Fruit fly (Drosophila melanogaster) whole organism, embryonic: Measurements from ENCODE around the gene CG10747.
A peak's percentile ranks its signal among the peaks of the same experiment; 100 is the strongest.

Experiments used
- Bgb ChIP-seq: fragments of 200-800 bp; sonication (Bioruptor generic); IDR thresholded peaks from 2 replicates; pipeline ENCODE4 v1.3.6; 2022; ENCODE audit warnings: missing biosample characterization, missing genetic modification characterization; ENCODE audit not compliant: partially characterized antibody
- CG12071 ChIP-seq: fragments of 200-800 bp; sonication (Bioruptor generic); optimal IDR thresholded peaks from 3 replicates; lab custom pipeline; 2018; ENCODE audit warnings: missing biosample characterization, mild to moderate bottlenecking, missing genetic modification characterization
- CG13775 ChIP-seq: fragments of 200-800 bp; sonication (Bioruptor generic); optimal IDR thresholded peaks from 3 replicates; lab custom pipeline; 2017; ENCODE audit warnings: missing biosample characterization, mild to moderate bottlenecking, missing genetic modification characterization
- CG14050 ChIP-seq: fragments of 200-800 bp; sonication (Bioruptor generic); IDR thresholded peaks from 3 replicates; pipeline ENCODE4 v1.3.6; 2022; ENCODE audit warnings: missing biosample characterization, missing genetic modification characterization
- CG15479 ChIP-seq: fragments of 200-800 bp; sonication (Bioruptor generic); optimal IDR thresholded peaks from 3 replicates; lab custom pipeline; 2019; ENCODE audit warnings: missing biosample characterization, mild to moderate bottlenecking, missing genetic modification characterization, moderate library complexity
- CG17361 ChIP-seq: fragments of 200-800 bp; sonication (Bioruptor generic); IDR thresholded peaks from 3 replicates; pipeline ENCODE4 v1.3.6; 2022; ENCODE audit warnings: missing biosample characterization, missing genetic modification characterization
- CG18476 ChIP-seq: fragments of 200-800 bp; sonication (Bioruptor generic); optimal IDR thresholded peaks from 2 replicates; lab custom pipeline; 2016; ENCODE audit warnings: missing biosample characterization, mild to moderate bottlenecking, missing genetic modification characterization
- CG2889 ChIP-seq: fragments of 200-800 bp; sonication (Bioruptor generic); IDR thresholded peaks from 3 replicates; pipeline ENCODE4 v1.3.6; 2022; ENCODE audit warnings: missing biosample characterization, missing genetic modification characterization
- CG3407 ChIP-seq: fragments of 200-800 bp; sonication (Bioruptor generic); optimal IDR thresholded peaks from 2 replicates; lab custom pipeline; 2018; ENCODE audit warnings: missing biosample characterization, mild to moderate bottlenecking, missing genetic modification characterization
- CG4820 ChIP-seq: fragments of 200-800 bp; sonication (Bioruptor generic); optimal IDR thresholded peaks from 3 replicates; lab custom pipeline; 2016; ENCODE audit warnings: missing biosample characterization, missing genetic modification characterization
- CG6175 ChIP-seq: fragments of 200-800 bp; sonication (Bioruptor generic); IDR thresholded peaks from 3 replicates; pipeline ENCODE4 v1.3.6; 2022; ENCODE audit warnings: missing biosample characterization, missing genetic modification characterization
- CG6765 ChIP-seq: fragments of 200-800 bp; sonication (Bioruptor generic); optimal IDR thresholded peaks from 3 replicates; lab custom pipeline; 2017; ENCODE audit warnings: missing biosample characterization, mild to moderate bottlenecking, missing genetic modification characterization
- CG9727 ChIP-seq: fragments of 200-800 bp; sonication (Bioruptor generic); optimal IDR thresholded peaks from 3 replicates; lab custom pipeline; 2017; ENCODE audit warnings: missing biosample characterization, mild to moderate bottlenecking, missing genetic modification characterization
- CG9876 ChIP-seq: fragments of 200-800 bp; sonication (Bioruptor generic); optimal IDR thresholded peaks from 2 replicates; lab custom pipeline; 2016; ENCODE audit warnings: missing biosample characterization, missing genetic modification characterization
- CG9932 ChIP-seq: fragments of 200-800 bp; sonication (Bioruptor generic); IDR thresholded peaks from 2 replicates; pipeline ENCODE4 v1.3.6; 2022; ENCODE audit warnings: missing biosample characterization, missing genetic modification characterization
- CrebB ChIP-seq: fragments of 200-800 bp; sonication (Bioruptor generic); optimal IDR thresholded peaks from 3 replicates; lab custom pipeline; 2018; ENCODE audit warnings: missing biosample characterization, mild to moderate bottlenecking, missing genetic modification characterization
- ERR ChIP-seq: fragments of 200-800 bp; sonication (Bioruptor generic); optimal IDR thresholded peaks from 2 replicates; lab custom pipeline; 2016; ENCODE audit warnings: missing biosample characterization, missing genetic modification characterization
- Elba2 ChIP-seq: fragments of 200-800 bp; sonication (Bioruptor generic); optimal IDR thresholded peaks from 3 replicates; lab custom pipeline; 2016; ENCODE audit warnings: missing biosample characterization, missing genetic modification characterization
- Ets97D ChIP-seq: fragments of 200-800 bp; sonication (Bioruptor generic); optimal IDR thresholded peaks from 3 replicates; lab custom pipeline; 2016; ENCODE audit warnings: missing biosample characterization, missing genetic modification characterization
- Gsc ChIP-seq: fragments of 200-800 bp; sonication (Bioruptor generic); IDR thresholded peaks from 2 replicates; pipeline ENCODE4 v1.3.6; 2022; ENCODE audit warnings: missing biosample characterization, missing genetic modification characterization
- HLHmδ ChIP-seq: fragments of 200-800 bp; sonication (Bioruptor generic); optimal IDR thresholded peaks from 2 replicates; lab custom pipeline; 2018; ENCODE audit warnings: missing biosample characterization, mild to moderate bottlenecking, missing genetic modification characterization, moderate library complexity
- MBD-R2 ChIP-seq: fragments of 200-800 bp; sonication (Bioruptor generic); IDR thresholded peaks from 2 replicates; pipeline ENCODE4 v1.3.6; 2022; ENCODE audit warnings: missing biosample characterization, missing genetic modification characterization
- Mad ChIP-seq: fragments of 200-800 bp; sonication (Bioruptor generic); optimal IDR thresholded peaks from 2 replicates; lab custom pipeline; 2016; ENCODE audit warnings: missing biosample characterization, missing genetic modification characterization
- Nf-YA ChIP-seq: fragments of 200-800 bp; sonication (Bioruptor generic); IDR thresholded peaks from 2 replicates; pipeline ENCODE4 v1.3.6; 2022; ENCODE audit warnings: missing biosample characterization, missing genetic modification characterization
- Poxn ChIP-seq: fragments of 200-800 bp; sonication (Bioruptor generic); IDR thresholded peaks from 2 replicates; pipeline ENCODE4 v1.3.6; 2022; ENCODE audit warnings: missing biosample characterization, missing genetic modification characterization
- Scr ChIP-seq: fragments of 200-800 bp; sonication (Bioruptor generic); IDR thresholded peaks from 2 replicates; pipeline ENCODE4 v1.3.6; 2022; ENCODE audit warnings: missing biosample characterization, missing genetic modification characterization; ENCODE audit not compliant: partially characterized antibody
- bbx ChIP-seq: fragments of 200-800 bp; sonication (Bioruptor generic); IDR thresholded peaks from 2 replicates; pipeline ENCODE4 v1.3.6; 2022; ENCODE audit warnings: missing biosample characterization, missing genetic modification characterization; ENCODE audit not compliant: partially characterized antibody
- crc ChIP-seq: fragments of 200-800 bp; sonication (Bioruptor generic); optimal IDR thresholded peaks from 2 replicates; lab custom pipeline; 2016; ENCODE audit warnings: missing biosample characterization, missing genetic modification characterization
- crp ChIP-seq, 2 experiments: fragments of 200-800 bp; sonication (Bioruptor generic); optimal IDR thresholded peaks; 2 replicates in 1 of 2; 3 replicates in 1 of 2; lab custom pipeline; 2017; ENCODE audit warnings: missing biosample characterization in 2 of 2, missing genetic modification characterization in 2 of 2, mild to moderate bottlenecking in 1 of 2, moderate library complexity in 1 of 2
- dm ChIP-seq: fragments of 200-800 bp; sonication (Bioruptor generic); optimal IDR thresholded peaks from 3 replicates; lab custom pipeline; 2016; ENCODE audit warnings: missing biosample characterization, missing genetic modification characterization
- dmrt11E ChIP-seq: fragments of 200-800 bp; sonication (Bioruptor generic); optimal IDR thresholded peaks from 3 replicates; lab custom pipeline; 2018; ENCODE audit warnings: missing biosample characterization, mild to moderate bottlenecking, missing genetic modification characterization, moderate library complexity
- dmrt99B ChIP-seq: fragments of 200-800 bp; sonication (Bioruptor generic); optimal IDR thresholded peaks from 2 replicates; lab custom pipeline; 2018; ENCODE audit warnings: missing biosample characterization, mild to moderate bottlenecking, missing genetic modification characterization, moderate library complexity
- ewg ChIP-seq: fragments of 200-800 bp; sonication (Bioruptor generic); optimal IDR thresholded peaks from 3 replicates; lab custom pipeline; 2017; ENCODE audit warnings: mild to moderate bottlenecking, missing biosample characterization, missing genetic modification reagents, missing genetic modification characterization
- fd64A ChIP-seq: fragments of 200-800 bp; sonication (Bioruptor generic); optimal IDR thresholded peaks from 3 replicates; lab custom pipeline; 2018; ENCODE audit warnings: missing biosample characterization, mild to moderate bottlenecking, missing genetic modification characterization
- ftz-f1 ChIP-seq: fragments of 200-800 bp; sonication (Bioruptor generic); optimal IDR thresholded peaks from 2 replicates; lab custom pipeline; 2016; ENCODE audit warnings: missing biosample characterization, missing genetic modification characterization
- gsb ChIP-seq: fragments of 200-800 bp; sonication (Bioruptor generic); IDR thresholded peaks from 2 replicates; pipeline ENCODE4 v1.3.6; 2022; ENCODE audit warnings: missing biosample characterization, missing genetic modification characterization
- mld ChIP-seq: fragments of 200-800 bp; sonication (Bioruptor generic); IDR thresholded peaks from 3 replicates; pipeline ENCODE4 v1.3.6; 2022; ENCODE audit warnings: missing biosample characterization, missing genetic modification characterization; ENCODE audit not compliant: partially characterized antibody
- org-1 ChIP-seq: fragments of 200-800 bp; sonication (Bioruptor generic); optimal IDR thresholded peaks from 2 replicates; lab custom pipeline; 2017; ENCODE audit warnings: missing biosample characterization, missing genetic modification characterization
- prd ChIP-seq, 3 experiments: fragments of >200 bp in 2 of 3; fragments of 200-800 bp in 1 of 3; sonication (Bioruptor generic) in 1 of 3; optimal IDR thresholded peaks in 2 of 3; IDR thresholded peaks in 1 of 3; 2 replicates in 2 of 3; 3 replicates in 1 of 3; pipeline versions ENCODE4 v1.3.6 to Lab custom; 2017 to 2022; ENCODE audit warnings: missing biosample characterization in 1 of 3, missing genetic modification characterization in 1 of 3
- pum ChIP-seq: fragments of 200-800 bp; sonication (Bioruptor generic); optimal IDR thresholded peaks from 2 replicates; lab custom pipeline; 2016; ENCODE audit warnings: missing biosample characterization, missing genetic modification characterization
- slp2 ChIP-seq: fragments of 200-800 bp; sonication (Bioruptor generic); optimal IDR thresholded peaks from 2 replicates; lab custom pipeline; 2016; ENCODE audit warnings: missing biosample characterization, missing genetic modification characterization
- sob ChIP-seq: fragments of 200-800 bp; sonication (Bioruptor generic); IDR thresholded peaks from 2 replicates; pipeline ENCODE4 v1.3.6; 2022; ENCODE audit warnings: missing biosample characterization, missing genetic modification characterization
- stc ChIP-seq: fragments of 200-800 bp; sonication (Bioruptor generic); IDR thresholded peaks from 2 replicates; pipeline ENCODE4 v1.3.6; 2022; ENCODE audit warnings: missing biosample characterization, missing genetic modification characterization
- tap ChIP-seq: fragments of 200-800 bp; optimal IDR thresholded peaks from 3 replicates; lab custom pipeline; 2019; ENCODE audit warnings: missing biosample characterization, mild to moderate bottlenecking, missing genetic modification characterization, moderate library complexity
- unpg ChIP-seq: fragments of 200-800 bp; sonication (Bioruptor generic); optimal IDR thresholded peaks from 3 replicates; lab custom pipeline; 2018; ENCODE audit warnings: missing biosample characterization, mild to moderate bottlenecking, missing genetic modification characterization, moderate library complexity
- vfl ChIP-seq: fragments of 200-800 bp; sonication (Bioruptor generic); optimal IDR thresholded peaks from 2 replicates; lab custom pipeline; 2016; ENCODE audit warnings: missing biosample characterization, missing genetic modification characterization
- vnd ChIP-seq: fragments of 200-800 bp; sonication (Bioruptor generic); IDR thresholded peaks from 3 replicates; pipeline ENCODE4 v1.3.6; 2022; ENCODE audit warnings: missing biosample characterization, missing genetic modification characterization; ENCODE audit not compliant: partially characterized antibody
- yki ChIP-seq: fragments of >200 bp; optimal IDR thresholded peaks from 3 replicates; lab custom pipeline; 2018

Gene CG10747

DNA sequence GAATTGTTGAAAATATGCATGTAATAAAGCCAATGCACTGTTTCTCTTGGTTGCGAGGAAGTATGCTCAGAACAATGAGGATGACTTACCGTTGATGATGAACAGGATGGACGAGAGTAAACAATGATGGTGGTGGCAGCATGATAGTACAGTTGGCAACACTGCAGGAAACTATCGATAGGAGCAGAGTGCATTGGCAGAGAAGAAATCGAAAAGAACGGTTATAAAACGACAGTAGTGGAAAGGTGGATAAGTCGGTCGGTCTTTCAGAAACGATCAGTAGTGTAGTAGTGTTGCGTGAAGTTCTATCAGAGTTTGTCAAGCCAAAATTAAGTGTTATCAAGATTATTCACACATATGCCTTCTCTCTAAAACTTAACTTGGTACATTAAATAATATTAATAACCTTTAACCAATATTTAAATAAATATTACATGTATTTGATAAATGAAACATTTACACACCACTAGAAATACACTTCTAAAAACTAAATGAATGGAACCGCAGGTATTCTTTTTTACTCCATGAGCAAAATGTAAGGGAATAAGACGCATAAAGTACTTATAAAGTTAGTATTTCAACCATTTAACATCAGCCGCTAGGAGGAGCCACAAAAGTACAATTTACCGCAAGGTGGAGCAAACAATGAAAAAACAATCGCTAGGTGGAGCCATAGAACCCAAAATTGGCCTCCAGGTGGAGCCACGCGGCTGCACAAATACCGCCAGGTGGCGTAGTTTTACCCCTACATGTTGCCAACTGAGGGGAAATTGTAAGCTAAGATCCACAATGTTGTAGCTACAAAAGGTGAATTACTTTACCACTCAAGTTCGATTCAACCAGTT is 29.5 kb upstream of the CG10747 start (continued):
- TF ChIP-seq Elba2 (GFP tag; lab: Kevin White, UChicago), result peak; percentile 38
- TF ChIP-seq mld (GFP tag; lab: Robert Waterston, UW), result 0 out of 3 replicates have a peak, but pooled peaks have one; percentile 43
- peak; percentile 77 for TF ChIP-seq CG6175
- TF ChIP-seq ftz-f1 (GFP tag; lab: Kevin White, UChicago), result no peak
- peak; percentile 92 for TF ChIP-seq Gsc (GFP tag; lab: Robert Waterston, UW)
- TF ChIP-seq CG9876 (GFP tag; lab: Kevin White, UChicago), result peak; percentile 96
- peak; percentile 70 for TF ChIP-seq CG2889 (GFP tag; lab: Robert Waterston, UW)
- peak; percentile 74 for TF ChIP-seq vnd
- TF ChIP-seq ewg (GFP tag; lab: Kevin White, UChicago), result peak; percentile 67
- TF ChIP-seq org-1 (GFP tag; lab: Kevin White, UChicago), result peak; percentile 23
- TF ChIP-seq MBD-R2 (GFP tag; lab: Robert Waterston, UW), result peak; percentile 44
- TF ChIP-seq CG12071 (GFP tag; lab: Kevin White, UChicago), result peak; percentile 60
- TF ChIP-seq slp2 (GFP tag; lab: Kevin White, UChicago), result peak; percentile 90
- peak; percentile 49 for TF ChIP-seq vfl (GFP tag; lab: Kevin White, UChicago)
- peak; percentile 64 for TF ChIP-seq Bgb (GFP tag; lab: Robert Waterston, UW)
- TF ChIP-seq CG17361, result peak; percentile 85
- TF ChIP-seq Mad, result peak; percentile 76
- TF ChIP-seq dmrt11E (tag; lab: Kevin White, UChicago), result peak; percentile 72
- peak; percentile 83 for TF ChIP-seq dm (GFP tag; lab: Kevin White, UChicago)
- peak; percentile 96 for TF ChIP-seq pum (GFP tag; lab: Kevin White, UChicago)
- TF ChIP-seq dmrt99B, result peak; percentile 68
- peak; percentile 57 for TF ChIP-seq CG18476 (GFP tag; lab: Kevin White, UChicago)
- TF ChIP-seq fd64A (GFP tag; lab: Kevin White, UChicago), result no peak
- TF ChIP-seq crc (GFP tag; lab: Kevin White, UChicago), result peak; percentile 61
- TF ChIP-seq unpg (GFP tag; lab: Kevin White, UChicago), result peak; percentile 72
- no peak; the same call in 1 of the 2 replicates for TF ChIP-seq stc (GFP tag; lab: Robert Waterston, UW)
- TF ChIP-seq Ets97D (GFP tag; lab: Kevin White, UChicago), result peak; percentile 54
- TF ChIP-seq CG3407, result peak; percentile 68
- peak; percentile 91 for TF ChIP-seq sob
- peak; percentile 85 for TF ChIP-seq Scr
- TF ChIP-seq prd (optimal IDR thresholded peaks at IDR 0.05; lab: Kevin White, UChicago), result no peak
- TF ChIP-seq prd (GFP tag; IDR thresholded peaks at IDR 0.05; lab: Robert Waterston, UW), result peak; percentile 95
- peak; percentile 87 for TF ChIP-seq CG4820 (GFP tag; lab: Kevin White, UChicago)
- TF ChIP-seq Nf-YA (GFP tag; lab: Robert Waterston, UW), result peak; percentile 78
- TF ChIP-seq CG15479 (GFP tag; lab: Kevin White, UChicago), result no peak
- no peak for TF ChIP-seq CG6765 (GFP tag; lab: Kevin White, UChicago)
- TF ChIP-seq crp (GFP tag; optimal IDR thresholded peaks at IDR 0.05; lab: Kevin White, UChicago), result peak in 1 of 2 experiments; percentile 23
- peak; percentile 75 for TF ChIP-seq CG13775
- peak; percentile 80 for TF ChIP-seq gsb (GFP tag; lab: Robert Waterston, UW)
- TF ChIP-seq CG9932, result peak; percentile 97
- peak; percentile 91 for TF ChIP-seq HLHmδ
- TF ChIP-seq yki, result peak; percentile 71
- TF ChIP-seq tap (tag; lab: Kevin White, UChicago), result peak; percentile 41
- peak; percentile 79 for TF ChIP-seq CG14050 (GFP tag; lab: Robert Waterston, UW)
- TF ChIP-seq CrebB, result no peak
- TF ChIP-seq Poxn, result peak; percentile 43; the same call in 1 of the 2 replicates
- TF ChIP-seq bbx (GFP tag; lab: Robert Waterston, UW), result peak; percentile 59
- peak; percentile 85 for TF ChIP-seq CG9727 (GFP tag; lab: Kevin White, UChicago)
- TF ChIP-seq ERR, result peak; percentile 59
